Worm (Caenorhabditis elegans) whole organism, L4/young adult: ENCODE results near the gene C45B11.9.

Source experiments
- W03F9.2 ChIP-seq: fragments of 150-350 bp; optimal IDR thresholded peaks from 2 replicates; lab custom pipeline; 2014; ENCODE audit warnings: missing biosample characterization, missing genetic modification characterization
- dao-5 ChIP-seq: sonication (generic microtip); optimal IDR thresholded peaks from 2 replicates; lab custom pipeline; 2016; ENCODE audit warnings: missing genotype, missing genetic modification characterization, moderate library complexity, missing compliant biosample characterization
- him-1 ChIP-seq: sonication (generic microtip); optimal IDR thresholded peaks from 2 replicates; lab custom pipeline; 2016; ENCODE audit warnings: missing genotype, missing genetic modification reagents, missing genetic modification characterization, missing compliant biosample characterization

C45B11.9 gene

DNA sequence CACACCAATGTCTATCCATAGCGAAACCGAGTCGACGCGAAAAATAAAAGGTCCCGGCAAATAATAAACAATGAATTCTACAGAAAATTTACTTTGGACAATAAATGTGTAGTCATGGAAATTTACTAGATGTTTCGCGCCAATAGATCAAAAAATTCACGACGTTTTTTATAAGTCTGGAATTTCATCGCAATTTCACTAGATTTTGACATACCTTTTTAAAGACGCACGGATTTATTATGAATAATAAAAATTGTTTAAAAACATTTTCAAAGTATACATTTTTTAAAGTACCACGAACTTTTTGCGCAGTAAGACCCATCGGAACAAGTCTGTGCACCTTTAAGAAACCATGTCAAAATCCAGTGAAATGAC is 35.9 kb downstream of the C45B11.9 start:
- TF ChIP-seq him-1 (tag; lab: Kevin White, UChicago) (no peak), W03F9.2 (tag; lab: Kevin White, UChicago) (no peak), dao-5 (tag; lab: Kevin White, UChicago) (no peak)

DNA sequence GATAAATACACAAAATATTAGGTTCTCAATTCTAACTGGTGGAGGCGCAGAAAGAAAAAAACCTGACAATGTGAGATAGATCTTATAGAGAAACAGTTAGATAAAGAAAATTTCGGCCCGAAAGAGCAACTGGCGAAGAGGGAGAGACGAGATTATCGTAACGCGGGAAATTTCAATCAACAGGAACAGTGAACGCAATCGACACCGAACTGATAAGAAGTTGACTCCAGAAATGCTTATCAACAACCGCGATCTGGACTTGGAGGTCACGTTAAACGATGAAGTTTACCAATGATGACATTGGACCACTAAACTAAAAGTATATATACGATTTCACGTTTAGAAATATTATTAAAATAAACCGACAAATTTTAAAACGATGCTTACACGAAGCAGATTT is 36.3 kb downstream of the C45B11.9 start:
- TF ChIP-seq him-1 (tag; lab: Kevin White, UChicago) (no peak), dao-5 (tag; lab: Kevin White, UChicago) (peak; percentile 25)

DNA sequence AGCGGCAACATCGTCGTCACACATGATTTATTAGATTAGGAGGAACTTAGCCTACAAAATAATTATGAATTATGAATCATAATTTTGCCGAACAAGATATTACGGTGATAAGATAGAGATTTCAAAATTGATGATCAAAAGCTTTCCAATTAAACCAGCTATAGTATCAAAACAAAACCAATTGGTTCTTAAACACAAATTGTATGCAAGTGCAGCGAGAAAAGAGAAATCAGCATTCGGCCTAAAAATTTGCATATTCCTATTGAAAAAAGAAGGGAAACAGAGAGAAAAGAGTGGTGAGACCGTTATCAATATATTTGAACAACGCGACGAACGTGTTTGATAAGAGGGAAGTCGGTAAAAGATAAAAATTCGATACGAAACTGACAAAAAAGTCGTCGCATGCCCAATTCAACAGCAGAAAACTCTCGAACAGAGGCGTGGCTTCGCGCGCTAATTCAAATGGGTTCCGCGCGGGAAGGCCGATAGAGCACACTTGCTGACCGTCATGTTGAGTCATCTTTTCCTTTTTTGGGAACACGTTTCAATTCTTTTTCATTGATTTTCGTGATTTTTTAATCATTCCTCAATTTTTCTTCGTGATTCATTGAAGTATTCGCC is 38.1 kb downstream of the C45B11.9 start, which contains the start of gene act-2:
Gene act-2, minus strand, starts transcription at position 51 of the 621 bp plus-strand sequence.
- TF ChIP-seq W03F9.2 (tag; lab: Kevin White, UChicago): peak; percentile 80
- no peak for TF ChIP-seq him-1 (tag; lab: Kevin White, UChicago)

DNA sequence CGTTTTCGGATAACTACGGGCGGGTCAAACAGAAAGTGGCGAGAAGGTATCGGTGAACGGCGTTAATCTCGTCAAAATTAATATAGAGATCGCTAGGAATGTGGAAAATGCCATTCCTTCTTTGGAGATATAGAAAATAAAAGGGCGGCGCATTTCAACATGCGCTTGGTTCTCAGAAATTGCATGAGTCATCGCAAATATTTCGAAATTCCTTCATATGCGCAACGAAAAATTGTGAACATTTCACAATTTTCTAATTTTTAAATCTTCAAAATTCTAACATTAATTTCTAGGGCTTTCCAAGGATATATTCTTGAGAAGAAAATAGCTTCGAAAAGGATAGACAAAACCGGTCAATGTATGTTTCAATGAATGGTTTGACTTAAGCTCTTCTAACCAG is 38.8 kb downstream of the C45B11.9 start:
- no peak for TF ChIP-seq dao-5 (tag; lab: Kevin White, UChicago)
- TF ChIP-seq W03F9.2 (tag; lab: Kevin White, UChicago): no peak
- no peak for TF ChIP-seq him-1 (tag; lab: Kevin White, UChicago)

DNA sequence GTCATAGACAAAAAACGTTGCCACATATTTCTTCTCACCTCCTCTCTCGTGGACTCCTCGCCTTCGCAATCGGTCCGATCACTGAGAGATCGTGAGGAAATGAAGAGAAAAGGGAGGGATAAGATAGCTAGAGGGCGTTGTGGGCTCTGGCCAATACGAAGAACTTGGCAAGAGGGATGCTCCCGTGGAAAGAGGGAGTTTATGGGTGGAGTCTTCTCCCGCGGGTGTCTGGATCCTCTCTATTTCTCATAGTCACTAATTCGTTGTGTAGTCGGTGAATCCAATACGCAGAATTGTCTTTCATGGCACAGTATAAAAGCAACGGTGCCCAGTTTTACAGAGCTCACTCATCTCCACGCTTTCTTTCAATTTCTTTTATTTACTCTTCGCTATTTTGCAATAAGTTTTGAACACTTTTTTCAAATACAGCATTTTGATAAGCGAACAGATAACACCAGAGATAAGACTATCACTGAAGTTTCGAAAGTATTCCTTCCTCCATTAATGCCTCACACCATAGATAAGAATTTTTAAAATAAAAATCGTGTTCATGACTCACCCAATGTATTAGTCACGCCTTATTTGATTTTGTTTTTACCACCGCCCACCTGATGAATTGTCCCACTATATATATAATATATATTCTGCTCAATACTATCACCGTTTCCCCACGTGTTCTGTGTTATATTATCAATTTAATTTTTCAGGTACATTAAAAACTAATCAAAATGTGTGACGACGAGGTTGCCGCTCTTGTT is 40.4 kb downstream of the C45B11.9 start, which contains the start of gene act-1:
Gene act-1, plus strand, starts transcription at position 708 of the 758 bp plus-strand sequence.
- TF ChIP-seq dao-5 (tag; lab: Kevin White, UChicago) (no peak), W03F9.2 (tag; lab: Kevin White, UChicago) (no peak)

DNA sequence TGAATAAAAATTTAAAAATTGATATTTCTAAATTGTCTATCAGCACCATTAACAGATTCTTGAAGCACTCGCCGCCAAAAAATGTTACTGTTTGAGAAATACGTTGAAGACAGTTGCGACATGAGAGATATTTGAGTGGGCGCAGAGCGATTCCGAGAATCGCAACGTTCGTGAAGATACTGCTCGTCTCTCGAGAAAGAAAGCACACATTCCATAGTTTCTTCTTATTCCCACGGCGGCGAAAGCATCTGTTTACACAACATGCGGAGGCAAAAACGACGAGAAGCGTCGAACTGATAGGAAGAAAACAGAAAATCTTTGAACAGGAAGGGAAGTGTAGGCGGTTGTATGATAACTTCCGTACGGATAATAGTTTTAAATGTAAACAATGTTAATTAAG is 42.4 kb downstream of the C45B11.9 start:
- no peak for TF ChIP-seq dao-5 (tag; lab: Kevin White, UChicago)

DNA sequence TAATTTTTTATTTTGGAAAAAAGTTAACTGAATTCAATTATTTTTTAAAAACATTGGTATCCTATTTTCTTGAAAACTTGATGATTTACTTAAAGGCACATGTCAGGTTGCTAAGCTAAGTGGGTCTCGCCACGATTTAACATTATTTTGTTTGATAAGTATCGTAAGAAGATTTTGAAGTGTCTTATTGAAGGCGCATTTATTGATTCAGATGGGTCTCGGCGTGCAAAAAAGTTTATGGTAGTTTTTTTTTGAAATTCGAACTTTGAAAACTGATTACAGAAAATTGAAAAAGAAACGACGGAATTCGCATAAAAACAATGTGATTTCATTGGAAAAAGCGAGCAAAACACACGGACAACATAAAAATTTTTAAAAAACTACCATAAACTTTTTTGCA is 42.8 kb downstream of the C45B11.9 start:
- TF ChIP-seq W03F9.2 (tag; lab: Kevin White, UChicago): no peak
- no peak for TF ChIP-seq him-1 (tag; lab: Kevin White, UChicago)
- no peak for TF ChIP-seq dao-5 (tag; lab: Kevin White, UChicago)

DNA sequence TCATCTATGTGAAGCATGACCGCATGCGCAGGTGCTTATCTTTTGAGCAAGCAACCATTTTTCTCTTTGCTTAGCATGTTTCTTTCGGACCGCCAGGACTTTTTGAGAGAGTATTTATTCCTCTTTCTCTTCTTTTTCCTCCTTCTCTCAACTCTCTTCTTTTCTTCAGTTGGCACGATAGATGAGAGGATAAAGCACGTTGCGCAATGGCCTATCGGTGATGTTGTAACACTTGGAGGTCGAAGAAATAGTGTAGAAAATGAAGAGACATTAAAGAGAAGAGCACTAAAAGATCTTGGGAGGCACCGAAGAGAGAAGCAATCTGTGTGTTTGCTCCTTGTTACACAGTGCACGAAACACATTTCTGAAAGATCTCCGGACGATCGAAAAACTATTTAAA is 43.6 kb downstream of the C45B11.9 start:
- TF ChIP-seq dao-5 (tag; lab: Kevin White, UChicago) (no peak), him-1 (tag; lab: Kevin White, UChicago) (no peak), W03F9.2 (tag; lab: Kevin White, UChicago) (no peak)

DNA sequence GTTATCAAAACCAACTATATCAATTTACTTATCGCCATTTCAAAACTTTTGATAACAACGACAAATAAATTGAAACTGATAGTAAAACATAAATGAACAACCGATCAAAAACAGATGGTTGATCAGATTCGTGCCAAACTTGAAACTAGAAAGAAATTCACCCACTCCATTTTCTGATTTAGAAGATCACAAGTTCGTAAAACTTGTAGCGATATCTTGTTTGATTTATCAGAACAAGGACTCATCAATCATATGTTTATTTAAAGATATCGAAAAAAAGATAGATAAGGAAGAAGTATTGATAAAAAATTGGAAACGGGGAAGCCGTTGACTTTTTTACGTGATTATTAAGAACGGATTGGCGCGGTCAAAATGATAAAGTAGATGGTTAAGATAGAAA is 47.0 kb downstream of the C45B11.9 start:
- TF ChIP-seq him-1 (tag; lab: Kevin White, UChicago) (no peak), dao-5 (tag; lab: Kevin White, UChicago) (no peak), W03F9.2 (tag; lab: Kevin White, UChicago) (no peak)

DNA sequence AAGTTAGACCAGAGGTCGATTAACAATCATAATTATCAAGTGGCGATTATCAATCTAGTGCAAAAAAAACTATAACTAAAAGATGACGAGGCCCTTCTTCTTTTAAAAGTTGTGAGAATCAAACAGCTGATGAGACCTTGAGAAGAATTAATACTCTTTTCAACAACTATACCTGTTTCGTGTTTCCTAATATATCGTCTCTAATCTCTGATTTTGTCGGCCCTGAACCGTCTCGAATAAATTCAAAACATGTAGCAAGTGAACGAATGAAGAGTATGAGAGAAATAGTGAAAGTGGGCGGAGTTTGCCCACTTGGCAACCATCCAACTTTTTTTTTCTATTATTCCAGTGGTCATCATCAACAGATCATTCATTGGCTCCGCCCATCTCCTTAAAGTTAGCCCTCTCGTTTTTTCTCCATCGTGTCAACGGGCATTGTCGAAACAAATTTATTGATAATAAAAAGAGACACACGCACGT is 47.4 kb downstream of the C45B11.9 start, which contains the start of gene Y42A5A.1:
Gene Y42A5A.1, plus strand, starts transcription at position 430 of the 480 bp plus-strand sequence.
- no peak for TF ChIP-seq him-1 (tag; lab: Kevin White, UChicago)
- TF ChIP-seq W03F9.2 (tag; lab: Kevin White, UChicago): no peak
- no peak for TF ChIP-seq dao-5 (tag; lab: Kevin White, UChicago)
